Worm (Caenorhabditis elegans) whole organism, midembryonic: ENCODE measurements around the gene rpl-12.

ENCODE experiments used
- T22C8.4 ChIP-seq: fragments of 200-800 bp; sonication (Bioruptor generic); IDR thresholded peaks from 2 replicates; pipeline ENCODE4 v1.3.6; 2022; ENCODE audit warnings: missing genetic modification characterization, missing compliant biosample characterization
- cog-1 ChIP-seq: sonication (generic microtip); optimal IDR thresholded peaks from 2 replicates; lab custom pipeline; 2016; ENCODE audit warnings: missing genetic modification characterization, missing compliant biosample characterization
- flt-1 ChIP-seq: fragments of 200-800 bp; sonication (Bioruptor generic); IDR thresholded peaks from 2 replicates; pipeline ENCODE4 v1.3.6; 2022; ENCODE audit warnings: missing genetic modification characterization, missing compliant biosample characterization
- klf-2 ChIP-seq: fragments of 200-800 bp; sonication (Bioruptor generic); conservative IDR thresholded peaks from 2 replicates; pipeline ENCODE4 v1.3.6; 2022; ENCODE audit warnings: missing genetic modification reagents, missing genetic modification characterization, missing compliant biosample characterization
- ref-1 ChIP-seq: fragments of 200-800 bp; sonication (Bioruptor generic); conservative IDR thresholded peaks from 2 replicates; pipeline ENCODE4 v1.3.6; 2022; ENCODE audit warnings: missing genetic modification reagents, missing genetic modification characterization, missing compliant biosample characterization
- ztf-23 ChIP-seq: fragments of 200-800 bp; sonication (Bioruptor generic); IDR thresholded peaks from 2 replicates; pipeline ENCODE4 v1.3.6; 2022; ENCODE audit warnings: missing genetic modification reagents, missing genetic modification characterization, missing compliant biosample characterization
- ztf-29 ChIP-seq: fragments of 200-800 bp; sonication (Bioruptor generic); IDR thresholded peaks from 2 replicates; pipeline ENCODE4 v1.3.6; 2022; ENCODE audit warnings: missing genetic modification reagents, missing genetic modification characterization, missing compliant biosample characterization

DNA sequence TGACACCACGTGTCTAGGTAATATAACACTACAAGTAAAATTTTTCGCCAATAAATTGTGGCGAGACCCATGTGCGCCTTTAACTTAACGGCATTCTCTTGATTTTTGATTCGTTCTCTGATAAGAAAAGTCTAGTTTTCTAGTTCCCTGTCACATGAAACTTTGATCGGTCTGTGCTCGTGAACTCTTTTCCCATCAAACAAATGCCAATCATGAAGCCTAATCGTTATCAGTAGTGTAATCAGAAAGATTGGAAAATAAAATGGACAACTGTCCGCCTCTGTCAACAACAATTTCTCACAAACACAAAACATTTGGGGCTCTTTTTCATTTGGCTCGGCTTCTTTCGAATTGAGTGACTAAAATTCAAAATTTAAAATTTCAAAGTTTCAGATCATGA, 13.4 kb upstream of the rpl-12 start, which contains the start of gene ttr-45:
- TF ChIP-seq flt-1 (no peak), T22C8.4 (GFP tag; lab: Robert Waterston, UW) (no peak), cog-1 (tag; lab: Kevin White, UChicago) (no peak), ztf-29 (GFP tag; lab: Robert Waterston, UW) (no peak), klf-2 (GFP tag; lab: Robert Waterston, UW) (no peak), ref-1 (GFP tag; lab: Robert Waterston, UW) (no peak), ztf-23 (GFP tag; lab: Robert Waterston, UW) (no peak)
